Worm (Caenorhabditis elegans) whole organism, young adult: ENCODE results near the gene henn-1.

Experiments used
- B0035.1 ChIP-seq: sonication (generic microtip); optimal IDR thresholded peaks from 2 replicates; lab custom pipeline; 2016; ENCODE audit warnings: missing genetic modification characterization, mild to moderate bottlenecking, missing compliant biosample characterization, missing genotype, missing genetic modification reagents
- B0336.3 ChIP-seq: fragments of 200-800 bp; sonication (Bioruptor generic); IDR thresholded peaks from 2 replicates; pipeline ENCODE4 v1.3.6; 2022; ENCODE audit warnings: missing genetic modification characterization, missing compliant biosample characterization
- C06A6.2 ChIP-seq: fragments of 200-800 bp; sonication (Bioruptor generic); conservative IDR thresholded peaks from 2 replicates; pipeline ENCODE4 v1.3.6; 2022; ENCODE audit warnings: missing genetic modification characterization, missing compliant biosample characterization
- C17E4.6 ChIP-seq: fragments of 200-800 bp; sonication (Bioruptor generic); IDR thresholded peaks from 2 replicates; pipeline ENCODE4 v1.3.6; 2022; ENCODE audit warnings: missing genetic modification reagents, missing genetic modification characterization, missing compliant biosample characterization
- D2030.7 ChIP-seq: fragments of 200-800 bp; sonication (Bioruptor generic); IDR thresholded peaks from 2 replicates; pipeline ENCODE4 v1.3.6; 2022; ENCODE audit warnings: missing genetic modification reagents, missing genetic modification characterization, missing compliant biosample characterization
- F10E7.11 ChIP-seq: sonication (generic microtip); optimal IDR thresholded peaks from 2 replicates; lab custom pipeline; 2017; ENCODE audit warnings: mild to moderate bottlenecking, missing genetic modification characterization, moderate library complexity, missing compliant biosample characterization
- F37B4.10 ChIP-seq: fragments of 200-800 bp; sonication (Bioruptor generic); IDR thresholded peaks from 2 replicates; pipeline ENCODE4 v1.3.6; 2022; ENCODE audit warnings: missing genetic modification characterization, missing compliant biosample characterization
- F55B11.4 ChIP-seq: sonication (generic microtip); optimal IDR thresholded peaks from 2 replicates; lab custom pipeline; 2016; ENCODE audit warnings: missing compliant biosample characterization, missing genetic modification characterization, borderline replicate concordance; ENCODE audit not compliant: insufficient read depth
- F57C9.4 ChIP-seq: sonication (generic microtip); optimal IDR thresholded peaks from 2 replicates; lab custom pipeline; 2017; ENCODE audit warnings: mild to moderate bottlenecking, missing genetic modification characterization, missing compliant biosample characterization
- K11D2.4 ChIP-seq: fragments of 200-800 bp; sonication (Bioruptor generic); IDR thresholded peaks from 2 replicates; pipeline ENCODE4 v1.3.6; 2022; ENCODE audit warnings: missing genetic modification reagents, missing genetic modification characterization, missing compliant biosample characterization
- Y53G8AR.9 ChIP-seq: fragments of 200-800 bp; sonication (Bioruptor generic); conservative IDR thresholded peaks from 2 replicates; pipeline ENCODE4 v1.3.6; 2022; ENCODE audit warnings: missing genetic modification reagents, missing genetic modification characterization, missing compliant biosample characterization
- Y95B8A.8 ChIP-seq: fragments of 200-800 bp; sonication (Bioruptor generic); IDR thresholded peaks from 2 replicates; pipeline ENCODE4 v1.3.6; 2022; ENCODE audit warnings: missing genetic modification reagents, missing genetic modification characterization, missing compliant biosample characterization
- akir-1 ChIP-seq: fragments of 200-800 bp; sonication (Bioruptor generic); optimal IDR thresholded peaks from 2 replicates; lab custom pipeline; 2018; ENCODE audit warnings: mild to moderate bottlenecking, missing genetic modification characterization, moderate library complexity, missing compliant biosample characterization
- athp-1 ChIP-seq: sonication (generic microtip); optimal IDR thresholded peaks from 2 replicates; lab custom pipeline; 2017; ENCODE audit warnings: mild to moderate bottlenecking, missing genetic modification characterization, missing compliant biosample characterization
- attf-6 ChIP-seq: fragments of 200-800 bp; sonication (Bioruptor generic); IDR thresholded peaks from 2 replicates; pipeline ENCODE4 v1.3.6; 2022; ENCODE audit warnings: missing genetic modification reagents, missing genetic modification characterization, missing compliant biosample characterization
- bed-1 ChIP-seq: fragments of 200-800 bp; sonication (Bioruptor generic); IDR thresholded peaks from 2 replicates; pipeline ENCODE4 v1.3.6; 2022; ENCODE audit warnings: missing genetic modification reagents, missing genetic modification characterization, missing compliant biosample characterization
- ccch-3 ChIP-seq: fragments of 200-800 bp; sonication (Bioruptor generic); optimal IDR thresholded peaks from 2 replicates; lab custom pipeline; 2018; ENCODE audit warnings: mild to moderate bottlenecking, missing genetic modification characterization, missing compliant biosample characterization
- cebp-1 ChIP-seq, 2 experiments: fragments of 200-800 bp in 1 of 2; sonication (Bioruptor generic) in 1 of 2; sonication (generic microtip) in 1 of 2; IDR thresholded peaks in 1 of 2; optimal IDR thresholded peaks in 1 of 2; 2 replicates each; pipeline versions ENCODE4 v1.3.6 to Lab custom; 2017 to 2022; ENCODE audit warnings: missing compliant biosample characterization in 2 of 2, missing genetic modification characterization in 2 of 2, mild to moderate bottlenecking in 1 of 2, missing genetic modification reagents in 1 of 2, moderate library complexity in 1 of 2
- ceh-27 ChIP-seq: fragments of 200-800 bp; sonication (Bioruptor generic); optimal IDR thresholded peaks from 2 replicates; lab custom pipeline; 2018; ENCODE audit warnings: mild to moderate bottlenecking, missing genetic modification characterization, moderate library complexity, missing compliant biosample characterization
- chd-7 ChIP-seq: sonication (generic microtip); optimal IDR thresholded peaks from 2 replicates; lab custom pipeline; 2016; ENCODE audit warnings: mild to moderate bottlenecking, missing genetic modification characterization, moderate library complexity, missing compliant biosample characterization
- ets-4 ChIP-seq: fragments of 200-800 bp; sonication (Bioruptor generic); optimal IDR thresholded peaks from 2 replicates; lab custom pipeline; 2018; ENCODE audit warnings: mild to moderate bottlenecking, missing genetic modification characterization, missing compliant biosample characterization
- him-1 ChIP-seq: sonication (generic microtip); optimal IDR thresholded peaks from 2 replicates; lab custom pipeline; 2016; ENCODE audit warnings: missing genotype, missing genetic modification reagents, missing genetic modification characterization, missing compliant biosample characterization
- hmg-1.2 ChIP-seq: fragments of 200-800 bp; sonication (Bioruptor generic); IDR thresholded peaks from 2 replicates; pipeline ENCODE4 v1.3.6; 2022; ENCODE audit warnings: missing genetic modification reagents, missing genetic modification characterization, missing compliant biosample characterization
- hsf-1 ChIP-seq: fragments of 200-800 bp; sonication (Bioruptor generic); IDR thresholded peaks from 2 replicates; pipeline ENCODE4 v1.3.6; 2022; ENCODE audit warnings: missing genetic modification reagents, missing genetic modification characterization, missing compliant biosample characterization
- lin-35 ChIP-seq, 3 experiments: fragments of 150-350 bp in 2 of 3; sonication (generic microtip) in 1 of 3; optimal IDR thresholded peaks; 2 replicates each; lab custom pipeline; 2014 to 2018; ENCODE audit warnings: missing biosample characterization in 3 of 3, missing genetic modification characterization in 3 of 3, missing genetic modification reagents in 3 of 3
- lin-40 ChIP-seq: sonication (generic microtip); optimal IDR thresholded peaks from 2 replicates; lab custom pipeline; 2016; ENCODE audit warnings: missing genetic modification characterization, mild to moderate bottlenecking, missing compliant biosample characterization, missing genotype, missing genetic modification reagents
- lsl-1 ChIP-seq: fragments of 200-800 bp; sonication (Bioruptor generic); optimal IDR thresholded peaks from 2 replicates; lab custom pipeline; 2018; ENCODE audit warnings: mild to moderate bottlenecking, missing genetic modification characterization, moderate library complexity, missing compliant biosample characterization
- mel-28 ChIP-seq: sonication (generic microtip); optimal IDR thresholded peaks from 2 replicates; lab custom pipeline; 2016; ENCODE audit warnings: borderline replicate concordance, mild to moderate bottlenecking, missing genetic modification characterization, missing compliant biosample characterization
- nfya-1 ChIP-seq: sonication (generic microtip); optimal IDR thresholded peaks from 2 replicates; lab custom pipeline; 2017; ENCODE audit warnings: antibody characterized with exemption, missing compliant biosample characterization, missing genetic modification characterization, borderline replicate concordance; ENCODE audit not compliant: insufficient read depth
- nhr-179 ChIP-seq: sonication (generic microtip); optimal IDR thresholded peaks from 2 replicates; lab custom pipeline; 2016; ENCODE audit warnings: mild to moderate bottlenecking, missing genetic modification characterization, missing compliant biosample characterization
- nhr-27 ChIP-seq: fragments of 200-800 bp; sonication (Bioruptor generic); optimal IDR thresholded peaks from 2 replicates; lab custom pipeline; 2018; ENCODE audit warnings: mild to moderate bottlenecking, missing genetic modification characterization, moderate library complexity, missing compliant biosample characterization
- pha-4 ChIP-seq: fragments of 150-350 bp; sonication (generic microtip); optimal IDR thresholded peaks from 2 replicates; lab custom pipeline; 2014; ENCODE audit warnings: missing biosample characterization, missing genetic modification reagents, missing genetic modification characterization
- rcor-1 ChIP-seq: fragments of 200-800 bp; sonication (Bioruptor generic); IDR thresholded peaks from 2 replicates; pipeline ENCODE4 v1.3.6; 2022; ENCODE audit warnings: missing genetic modification reagents, missing genetic modification characterization, missing compliant biosample characterization
- rpc-1 ChIP-seq, 2 experiments: fragments of 150-350 bp in 1 of 2; sonication (generic microtip) in 1 of 2; optimal IDR thresholded peaks; 2 replicates each; lab custom pipeline; 2014 to 2018; ENCODE audit warnings: missing biosample characterization in 1 of 2, missing genetic modification characterization in 1 of 2, missing genetic modification reagents in 1 of 2, missing genotype in 1 of 2
- sdz-38 ChIP-seq: sonication (generic microtip); optimal IDR thresholded peaks from 2 replicates; lab custom pipeline; 2016; ENCODE audit warnings: missing genotype, missing genetic modification characterization, missing compliant biosample characterization
- sea-2 ChIP-seq: fragments of 200-800 bp; sonication (Bioruptor generic); IDR thresholded peaks from 2 replicates; pipeline ENCODE4 v1.3.6; 2022; ENCODE audit warnings: missing genetic modification characterization, missing compliant biosample characterization
- snpc-4 ChIP-seq, 5 experiments: fragments of 150-350 bp in 1 of 5; sonication (generic microtip) in 4 of 5; optimal IDR thresholded peaks; 2 replicates each; lab custom pipeline; 2014 to 2018; ENCODE audit warnings: missing genetic modification characterization in 5 of 5, missing biosample characterization in 3 of 5, antibody characterized with exemption in 2 of 5, mild to moderate bottlenecking in 2 of 5, missing compliant biosample characterization in 2 of 5, missing genotype in 2 of 5, moderate library complexity in 2 of 5, missing genetic modification reagents in 1 of 5
- sptf-2 ChIP-seq: fragments of 200-800 bp; sonication (Bioruptor generic); optimal IDR thresholded peaks from 2 replicates; lab custom pipeline; 2018; ENCODE audit warnings: mild to moderate bottlenecking, missing genetic modification characterization, missing compliant biosample characterization
- unc-62 ChIP-seq: fragments of 150-350 bp; optimal IDR thresholded peaks from 2 replicates; lab custom pipeline; 2014; ENCODE audit warnings: missing biosample characterization, missing genetic modification reagents, missing genetic modification characterization
- zim-3 ChIP-seq: sonication (generic microtip); optimal IDR thresholded peaks from 2 replicates; lab custom pipeline; 2017; ENCODE audit warnings: mild to moderate bottlenecking, missing genetic modification characterization, moderate library complexity, missing compliant biosample characterization
- ztf-18 ChIP-seq: sonication (generic microtip); optimal IDR thresholded peaks from 2 replicates; lab custom pipeline; 2016; ENCODE audit warnings: missing genotype, mild to moderate bottlenecking, missing genetic modification characterization, missing compliant biosample characterization
- ztf-25 ChIP-seq: fragments of 200-800 bp; sonication (Bioruptor generic); IDR thresholded peaks from 2 replicates; pipeline ENCODE4 v1.3.6; 2022; ENCODE audit warnings: missing genetic modification reagents, missing genetic modification characterization, missing compliant biosample characterization
- ztf-3 ChIP-seq: fragments of 200-800 bp; sonication (Bioruptor generic); optimal IDR thresholded peaks from 2 replicates; lab custom pipeline; 2018; ENCODE audit warnings: mild to moderate bottlenecking, missing genetic modification characterization, missing compliant biosample characterization

The henn-1 gene

ce11 chrIII:8278801-8279200 lies 46.4 kb downstream of the henn-1 start, which contains the start of gene mig-10:
Gene mig-10 (plus strand): TSS chrIII:8279101.
- no peak for TF ChIP-seq C17E4.6
- TF ChIP-seq hmg-1.2: no peak
- TF ChIP-seq nhr-27: no peak

- TF ChIP-seq zim-3 (tag; lab: Kevin White, UChicago) (no peak), chd-7 (no peak), rcor-1 (no peak), Y53G8AR.9 (GFP tag; lab: Robert Waterston, UW) (no peak), D2030.7 (GFP tag; lab: Robert Waterston, UW) (no peak), lin-35 (GFP tag; optimal IDR thresholded peaks at IDR 0.05; lab: Kevin White, UChicago) (no peak), F57C9.4 (tag; lab: Kevin White, UChicago) (no peak), cebp-1 (GFP tag; IDR thresholded peaks at IDR 0.05; lab: Robert Waterston, UW) (no peak), cebp-1 (tag; optimal IDR thresholded peaks at IDR 0.05; lab: Kevin White, UChicago) (no peak), bed-1 (GFP tag; lab: Robert Waterston, UW) (no peak)
These were observed 47.1 kb downstream of the henn-1 start for ce11 chrIII:8279567-8279966.

ce11 chrIII:8280352-8280751 lies 47.9 kb downstream of the henn-1 start:
- no peak for TF ChIP-seq hsf-1 (GFP tag; lab: Robert Waterston, UW)
- TF ChIP-seq sptf-2 (GFP tag; lab: Kevin White, UChicago): no peak
- no peak for TF ChIP-seq B0336.3 (GFP tag; lab: Robert Waterston, UW)
- no peak for TF ChIP-seq rpc-1 (optimal IDR thresholded peaks at IDR 0.05; lab: Kevin White, UChicago)
- TF ChIP-seq rpc-1 (tag; optimal IDR thresholded peaks at IDR 0.05; lab: Kevin White, UChicago): no peak
- TF ChIP-seq unc-62 (GFP tag; lab: Kevin White, UChicago): no peak
- TF ChIP-seq B0035.1 (tag; lab: Kevin White, UChicago): no peak
- no peak for TF ChIP-seq pha-4 (tag; lab: Kevin White, UChicago)
- no peak for TF ChIP-seq nfya-1 (tag; lab: Kevin White, UChicago)
- TF ChIP-seq mel-28 (tag; lab: Kevin White, UChicago): no peak
- TF ChIP-seq Y95B8A.8: no peak
- TF ChIP-seq chd-7: no peak
- no peak for TF ChIP-seq ccch-3 (GFP tag; lab: Kevin White, UChicago)
- no peak for TF ChIP-seq D2030.7 (GFP tag; lab: Robert Waterston, UW)
- no peak for TF ChIP-seq sea-2 (GFP tag; lab: Robert Waterston, UW)
- no peak for TF ChIP-seq him-1 (tag; lab: Kevin White, UChicago)
- no peak for TF ChIP-seq sdz-38 (tag; lab: Kevin White, UChicago)
- no peak for TF ChIP-seq K11D2.4
- no peak for TF ChIP-seq ztf-25 (GFP tag; lab: Robert Waterston, UW)
- no peak for TF ChIP-seq F37B4.10
- no peak for TF ChIP-seq athp-1 (tag; lab: Kevin White, UChicago)
- TF ChIP-seq, all 124 proteins: peak for 0

ce11 chrIII:8281310-8281709 lies 48.9 kb downstream of the henn-1 start:
- no peak for TF ChIP-seq nhr-179 (tag; lab: Kevin White, UChicago)
- TF ChIP-seq ets-4: no peak
- TF ChIP-seq ceh-27 (GFP tag; lab: Kevin White, UChicago): no peak
- TF ChIP-seq akir-1: no peak
- no peak for TF ChIP-seq attf-6 (GFP tag; lab: Robert Waterston, UW)
- TF ChIP-seq lin-40 (tag; lab: Kevin White, UChicago): no peak
- TF ChIP-seq ztf-3 (GFP tag; lab: Kevin White, UChicago): no peak
- no peak for TF ChIP-seq ztf-18
- no peak for TF ChIP-seq F10E7.11 (tag; lab: Kevin White, UChicago)
- no peak for TF ChIP-seq lsl-1 (GFP tag; lab: Kevin White, UChicago)
- TF ChIP-seq F57C9.4 (tag; lab: Kevin White, UChicago): no peak
- no peak for TF ChIP-seq snpc-4 (GFP tag; optimal IDR thresholded peaks at IDR 0.05; lab: Kevin White, UChicago)
- TF ChIP-seq snpc-4 (tag; optimal IDR thresholded peaks at IDR 0.05; lab: Kevin White, UChicago): no peak
- TF ChIP-seq C06A6.2 (GFP tag; lab: Robert Waterston, UW): no peak
- no peak for TF ChIP-seq F55B11.4 (tag; lab: Kevin White, UChicago)
- no peak for TF ChIP-seq D2030.7 (GFP tag; lab: Robert Waterston, UW)
